Worm (Caenorhabditis elegans) whole organism, mixed stage, embryonic: Measurements from ENCODE around the gene obr-3.

Source experiments
- ceh-39 ChIP-seq: fragments of 150-350 bp; optimal IDR thresholded peaks from 2 replicates; lab custom pipeline; 2014; ENCODE audit warnings: missing biosample characterization, missing genetic modification characterization
- ces-1 ChIP-seq: fragments of 150-350 bp; optimal IDR thresholded peaks from 2 replicates; lab custom pipeline; 2014; ENCODE audit warnings: missing biosample characterization, missing genetic modification reagents, missing genetic modification characterization
- hlh-1 ChIP-seq: fragments of 150-350 bp; optimal IDR thresholded peaks from 2 replicates; lab custom pipeline; 2014; ENCODE audit warnings: missing biosample characterization, missing genetic modification reagents, missing genetic modification characterization
- lsy-2 ChIP-seq: fragments of 150-350 bp; optimal IDR thresholded peaks from 2 replicates; lab custom pipeline; 2014; ENCODE audit warnings: missing biosample characterization, missing genetic modification characterization
- nhr-2 ChIP-seq: fragments of 150-350 bp; optimal IDR thresholded peaks from 2 replicates; lab custom pipeline; 2014; ENCODE audit warnings: missing biosample characterization, missing genetic modification characterization
- snpc-4 ChIP-seq: fragments of 150-350 bp; optimal IDR thresholded peaks from 2 replicates; lab custom pipeline; 2014; ENCODE audit warnings: missing biosample characterization, missing genetic modification characterization
- unc-39 ChIP-seq: fragments of 150-350 bp; optimal IDR thresholded peaks from 2 replicates; lab custom pipeline; 2014; ENCODE audit warnings: missing biosample characterization, missing genetic modification characterization
- unc-62 ChIP-seq: fragments of 150-350 bp; optimal IDR thresholded peaks from 2 replicates; lab custom pipeline; 2014; ENCODE audit warnings: missing biosample characterization, missing genetic modification reagents, missing genetic modification characterization
- zip-8 ChIP-seq: fragments of 150-350 bp; optimal IDR thresholded peaks from 2 replicates; lab custom pipeline; 2014; ENCODE audit warnings: missing biosample characterization, missing genetic modification characterization
- ztf-11 ChIP-seq: fragments of 150-350 bp; optimal IDR thresholded peaks from 2 replicates; lab custom pipeline; 2014; ENCODE audit warnings: missing biosample characterization, missing genetic modification characterization

- TF ChIP-seq ceh-39 (tag; lab: Kevin White, UChicago) (no peak), unc-62 (GFP tag; lab: Kevin White, UChicago) (no peak), ces-1 (no peak), zip-8 (tag; lab: Kevin White, UChicago) (no peak), hlh-1 (tag; lab: Kevin White, UChicago) (no peak), snpc-4 (tag; lab: Kevin White, UChicago) (no peak), nhr-2 (tag; lab: Kevin White, UChicago) (no peak), lsy-2 (tag; lab: Kevin White, UChicago) (no peak), unc-39 (no peak), ztf-11 (no peak)
Observed at ce11 chrX:13855928-13856327, 46.3 kb upstream of the obr-3 start.
